Worm (Caenorhabditis elegans) whole organism, mixed stage, embryonic: Measurements from ENCODE around the gene F44B9.2.

Experiments
- blmp-1 ChIP-seq: fragments of 150-350 bp; optimal IDR thresholded peaks from 2 replicates; lab custom pipeline; 2014; ENCODE audit warnings: missing biosample characterization, missing genetic modification characterization
- ceh-83 ChIP-seq: fragments of 200-800 bp; sonication (Bioruptor generic); optimal IDR thresholded peaks from 2 replicates; lab custom pipeline; 2018; ENCODE audit warnings: mild to moderate bottlenecking, missing genetic modification characterization, missing compliant biosample characterization
- ces-1 ChIP-seq: fragments of 150-350 bp; optimal IDR thresholded peaks from 2 replicates; lab custom pipeline; 2014; ENCODE audit warnings: missing biosample characterization, missing genetic modification reagents, missing genetic modification characterization
- cnd-1 ChIP-seq: fragments of 200-800 bp; sonication (Bioruptor generic); optimal IDR thresholded peaks from 2 replicates; lab custom pipeline; 2018; ENCODE audit warnings: mild to moderate bottlenecking, missing genetic modification characterization, missing compliant biosample characterization
- elt-1 ChIP-seq: sonication (generic microtip); optimal IDR thresholded peaks from 2 replicates; lab custom pipeline; 2017; ENCODE audit warnings: missing genetic modification characterization, mild to moderate bottlenecking, missing compliant biosample characterization, antibody characterized with exemption, moderate library complexity, borderline replicate concordance; ENCODE audit not compliant: insufficient read depth
- elt-3 ChIP-seq: fragments of 150-350 bp; optimal IDR thresholded peaks from 2 replicates; lab custom pipeline; 2014; ENCODE audit warnings: missing biosample characterization, missing genetic modification characterization
- ham-2 ChIP-seq: fragments of 200-800 bp; sonication (Bioruptor generic); optimal IDR thresholded peaks from 2 replicates; lab custom pipeline; 2018; ENCODE audit warnings: mild to moderate bottlenecking, missing genetic modification characterization, missing compliant biosample characterization
- lin-32 ChIP-seq: fragments of 200-800 bp; sonication (Bioruptor generic); optimal IDR thresholded peaks from 2 replicates; lab custom pipeline; 2018; ENCODE audit warnings: mild to moderate bottlenecking, missing genetic modification characterization, missing compliant biosample characterization
- nhr-12 ChIP-seq: fragments of 150-350 bp; optimal IDR thresholded peaks from 2 replicates; lab custom pipeline; 2014; ENCODE audit warnings: missing biosample characterization, missing genetic modification characterization
- nhr-76 ChIP-seq: sonication (generic microtip); optimal IDR thresholded peaks from 2 replicates; lab custom pipeline; 2017; ENCODE audit warnings: missing biosample characterization, missing genetic modification characterization
- pha-4 ChIP-seq: fragments of 150-350 bp; optimal IDR thresholded peaks from 2 replicates; lab custom pipeline; 2018; ENCODE audit warnings: missing biosample characterization, missing genetic modification reagents, missing genetic modification characterization
- tbx-8 ChIP-seq: fragments of 200-800 bp; sonication (Bioruptor generic); optimal IDR thresholded peaks from 2 replicates; lab custom pipeline; 2018; ENCODE audit warnings: mild to moderate bottlenecking, missing genetic modification characterization, moderate library complexity, missing compliant biosample characterization
- ztf-11 ChIP-seq: fragments of 150-350 bp; optimal IDR thresholded peaks from 2 replicates; lab custom pipeline; 2014; ENCODE audit warnings: missing biosample characterization, missing genetic modification characterization

DNA sequence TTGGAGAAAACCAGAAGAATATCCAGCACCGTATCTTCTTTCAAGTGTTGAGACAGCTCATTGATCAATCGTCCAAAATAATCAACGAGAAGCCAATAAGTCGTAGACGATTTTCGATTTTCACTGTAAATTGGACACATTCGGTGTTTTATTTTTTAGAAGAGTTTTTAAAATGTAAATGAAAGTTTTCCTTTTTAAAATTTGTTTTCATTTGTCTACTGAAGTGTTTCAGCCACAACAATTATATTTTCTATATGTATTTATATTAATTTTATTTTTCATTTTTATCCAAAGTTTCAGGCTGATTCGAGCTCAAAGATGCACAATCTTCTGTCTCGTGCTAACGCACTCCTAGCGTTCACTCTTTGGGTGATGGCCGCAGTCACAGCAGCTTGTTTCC is 22.5 kb downstream of the F44B9.2 start, which contains the start of gene spcs-3:
- TF ChIP-seq nhr-76 (tag; lab: Kevin White, UChicago) (no peak), nhr-12 (tag; lab: Kevin White, UChicago) (no peak), ztf-11 (tag; lab: Kevin White, UChicago) (no peak), blmp-1 (no peak), pha-4 (tag; lab: Kevin White, UChicago) (no peak), elt-3 (tag; lab: Kevin White, UChicago) (no peak), cnd-1 (tag; lab: Kevin White, UChicago) (no peak), ces-1 (GFP tag; lab: Kevin White, UChicago) (no peak), ceh-83 (GFP tag; lab: Kevin White, UChicago) (no peak), tbx-8 (GFP tag; lab: Kevin White, UChicago) (no peak), elt-1 (tag; lab: Kevin White, UChicago) (no peak), lin-32 (GFP tag; lab: Kevin White, UChicago) (no peak), ham-2 (GFP tag; lab: Kevin White, UChicago) (no peak)
